Worm (Caenorhabditis elegans): ENCODE data around the gene R10E11.6.
A peak's percentile ranks its signal among the peaks of the same experiment; 100 is the strongest.

R10E11.6 gene

ce11 chrIII:9827163-9827951 lies 44.6 kb downstream of the R10E11.6 start, which contains the start of the genes ZK632.10 and ZK632.11 (continued):
- TF ChIP-seq elt-2 (tag; optimal IDR thresholded peaks at IDR 0.05) (peak; percentile 23), pqm-1 (tag; optimal IDR thresholded peaks at IDR 0.05) (peak; percentile 11), nhr-28 (tag; optimal IDR thresholded peaks at IDR 0.05) (no peak)

DNA sequence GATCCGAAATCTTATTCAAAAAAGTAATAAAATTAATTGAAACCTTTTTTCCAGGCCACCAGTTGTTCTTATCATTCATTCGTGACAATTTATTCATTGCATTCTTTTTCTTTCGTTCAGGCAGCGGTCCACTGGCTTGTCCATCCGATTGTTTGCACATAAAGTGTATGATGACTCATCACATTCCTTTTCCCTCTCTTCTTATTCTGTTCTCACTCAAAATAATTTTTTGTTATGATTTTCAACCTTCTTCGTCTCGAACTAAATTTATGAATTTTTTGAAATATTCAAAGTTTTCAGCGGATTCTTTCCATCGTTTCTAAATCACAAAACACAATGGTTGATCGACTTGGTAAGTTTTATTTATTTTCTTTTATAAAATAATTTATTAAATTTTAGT lies 47.7 kb downstream of the R10E11.6 start, which contains the start of gene ZK632.12:
Gene ZK632.12 (plus strand): TSS at position 301 of the 400 bp plus-strand sequence.
- no peak for TF ChIP-seq eor-1 (tag; optimal IDR thresholded peaks at IDR 0.05)
- TF ChIP-seq fkh-10 (GFP tag; optimal IDR thresholded peaks at IDR 0.05), result no peak
- no peak for TF ChIP-seq ceh-16 (tag; optimal IDR thresholded peaks at IDR 0.05)
- TF ChIP-seq nhr-43 (tag; optimal IDR thresholded peaks at IDR 0.05; ENCODE audit: poor library complexity, severe bottlenecking), result no peak
- TF ChIP-seq nhr-23 (tag; optimal IDR thresholded peaks at IDR 0.05), result no peak
- TF ChIP-seq pha-4 (tag; optimal IDR thresholded peaks at IDR 0.05), result peak; percentile 39

ce11 chrIII:9832569-9832968 lies 49.8 kb downstream of the R10E11.6 start:
- TF ChIP-seq pqm-1 (tag; optimal IDR thresholded peaks at IDR 0.05), result no peak
- no peak for TF ChIP-seq eor-1 (tag; optimal IDR thresholded peaks at IDR 0.05)
- no peak for TF ChIP-seq sea-2 (GFP tag; optimal IDR thresholded peaks at IDR 0.05)
- no peak for TF ChIP-seq snpc-4 (tag; optimal IDR thresholded peaks at IDR 0.05)
- TF ChIP-seq mml-1 (tag; optimal IDR thresholded peaks at IDR 0.05), result no peak
- no peak for TF ChIP-seq ama-1 (optimal IDR thresholded peaks at IDR 0.05)
- no peak for TF ChIP-seq elt-3 (tag; optimal IDR thresholded peaks at IDR 0.05)
- no peak for TF ChIP-seq nhr-28 (tag; optimal IDR thresholded peaks at IDR 0.05)
- no peak for TF ChIP-seq jun-1 (tag; optimal IDR thresholded peaks at IDR 0.05)
- no peak for TF ChIP-seq lin-39 (tag; optimal IDR thresholded peaks at IDR 0.05)

ce11 chrIII:9834888-9835287 lies 52.1 kb downstream of the R10E11.6 start, which contains the start of gene K11H3.8:
K11H3.8 (plus strand) TSS chrIII:9835188.
- TF ChIP-seq ztf-4 (tag; optimal IDR thresholded peaks at IDR 0.05), result no peak
- TF ChIP-seq nhr-28 (tag; optimal IDR thresholded peaks at IDR 0.05), result no peak
- TF ChIP-seq skn-1 (tag; optimal IDR thresholded peaks at IDR 0.05), result no peak
- no peak for TF ChIP-seq nhr-77 (tag; optimal IDR thresholded peaks at IDR 0.05)
- TF ChIP-seq elt-2 (tag; optimal IDR thresholded peaks at IDR 0.05), result no peak
- no peak for TF ChIP-seq fos-1 (tag; optimal IDR thresholded peaks at IDR 0.05)
- no peak for TF ChIP-seq lin-15B (tag; optimal IDR thresholded peaks at IDR 0.05)
- no peak for TF ChIP-seq sea-2 (GFP tag; optimal IDR thresholded peaks at IDR 0.05)
- no peak for TF ChIP-seq mml-1 (tag; optimal IDR thresholded peaks at IDR 0.05)
- no peak for TF ChIP-seq unc-62 (GFP tag; optimal IDR thresholded peaks at IDR 0.05)
- TF ChIP-seq tbx-2 (tag; optimal IDR thresholded peaks at IDR 0.05), result no peak
- no peak for TF ChIP-seq ZK546.5 (tag; optimal IDR thresholded peaks at IDR 0.05)
- no peak for TF ChIP-seq lin-39 (tag; optimal IDR thresholded peaks at IDR 0.05)
- no peak for TF ChIP-seq fkh-10 (GFP tag; optimal IDR thresholded peaks at IDR 0.05)
- no peak for TF ChIP-seq ceh-82 (tag; optimal IDR thresholded peaks at IDR 0.05)
- TF ChIP-seq egl-5 (tag; optimal IDR thresholded peaks at IDR 0.05), result no peak

Data from whole organism, L3 larva.